Worm (Caenorhabditis elegans) whole organism, L4 larva: ENCODE data around the gene poml-4.

Experiments
- D1046.2 ChIP-seq: fragments of 200-800 bp; sonication (Bioruptor generic); IDR thresholded peaks from 2 replicates; pipeline ENCODE4 v1.3.6; 2022; ENCODE audit warnings: missing genetic modification characterization, missing compliant biosample characterization
- F44E2.7 ChIP-seq: fragments of 200-800 bp; sonication (Bioruptor generic); IDR thresholded peaks from 2 replicates; pipeline ENCODE4 v2.1.2; 2022; ENCODE audit warnings: missing genetic modification characterization, missing compliant biosample characterization
- F49E8.2 ChIP-seq: sonication (generic microtip); optimal IDR thresholded peaks from 2 replicates; lab custom pipeline; 2016; ENCODE audit warnings: missing compliant biosample characterization, mild to moderate bottlenecking, missing genetic modification characterization, borderline replicate concordance
- T26A8.4 ChIP-seq: fragments of 200-800 bp; sonication (Bioruptor generic); IDR thresholded peaks from 2 replicates; pipeline ENCODE4 v1.3.6; 2022; ENCODE audit warnings: missing genetic modification characterization, missing compliant biosample characterization
- Y48G9A.11 ChIP-seq: fragments of 200-800 bp; sonication (Bioruptor generic); IDR thresholded peaks from 2 replicates; pipeline ENCODE4 v1.3.6; 2022; ENCODE audit warnings: missing genetic modification reagents, missing genetic modification characterization, missing compliant biosample characterization
- Y75B8A.6 ChIP-seq: fragments of 200-800 bp; sonication (Bioruptor generic); IDR thresholded peaks from 2 replicates; pipeline ENCODE4 v1.3.6; 2022; ENCODE audit warnings: missing genetic modification reagents, missing genetic modification characterization, missing compliant biosample characterization
- ZK337.2 ChIP-seq: fragments of 200-800 bp; sonication (Bioruptor generic); IDR thresholded peaks from 2 replicates; pipeline ENCODE4 v1.3.6; 2022; ENCODE audit warnings: missing genetic modification reagents, missing genetic modification characterization, missing compliant biosample characterization
- aly-2 ChIP-seq: sonication (generic microtip); optimal IDR thresholded peaks from 2 replicates; lab custom pipeline; 2018; ENCODE audit warnings: missing biosample characterization, missing genetic modification characterization
- attf-4 ChIP-seq: sonication (generic microtip); optimal IDR thresholded peaks from 3 replicates; lab custom pipeline; 2017; ENCODE audit warnings: missing biosample characterization, missing genetic modification characterization
- ceh-44 ChIP-seq: fragments of 200-800 bp; sonication (Bioruptor generic); IDR thresholded peaks from 2 replicates; pipeline ENCODE4 v1.3.6; 2022; ENCODE audit warnings: missing genetic modification reagents, missing genetic modification characterization, missing compliant biosample characterization
- ceh-82 ChIP-seq: sonication (generic microtip); optimal IDR thresholded peaks from 2 replicates; lab custom pipeline; 2017; ENCODE audit warnings: missing biosample characterization, missing genetic modification characterization
- ces-1 ChIP-seq: fragments of 150-350 bp; sonication (generic microtip); optimal IDR thresholded peaks from 4 replicates; lab custom pipeline; 2014; ENCODE audit warnings: missing biosample characterization, missing genetic modification reagents, missing genetic modification characterization
- ctbp-1 ChIP-seq: fragments of 200-800 bp; sonication (Bioruptor generic); IDR thresholded peaks from 2 replicates; pipeline ENCODE4 v1.3.6; 2022; ENCODE audit warnings: missing genetic modification reagents, missing genetic modification characterization, missing compliant biosample characterization
- daf-16 ChIP-seq, 3 experiments: sonication (generic microtip); optimal IDR thresholded peaks; 2 replicates each; lab custom pipeline; 2016 to 2017; ENCODE audit warnings: missing genetic modification characterization in 3 of 3, missing genetic modification reagents in 3 of 3, mild to moderate bottlenecking in 2 of 3, missing compliant biosample characterization in 2 of 3, missing biosample characterization in 1 of 3, moderate library complexity in 1 of 3
- dmd-6 ChIP-seq: fragments of 200-800 bp; sonication (Bioruptor generic); IDR thresholded peaks from 2 replicates; pipeline ENCODE4 v1.3.6; 2022; ENCODE audit warnings: missing genetic modification reagents, missing genetic modification characterization, missing compliant biosample characterization
- dmd-8 ChIP-seq: fragments of 200-800 bp; sonication (Bioruptor generic); IDR thresholded peaks from 2 replicates; pipeline ENCODE4 v1.3.6; 2022; ENCODE audit warnings: missing genetic modification characterization, missing compliant biosample characterization
- egl-43 ChIP-seq: fragments of 200-800 bp; sonication (Bioruptor generic); IDR thresholded peaks from 2 replicates; pipeline ENCODE4 v1.3.6; 2022; ENCODE audit warnings: missing genetic modification reagents, missing genetic modification characterization, missing compliant biosample characterization
- lin-13 ChIP-seq: fragments of 150-350 bp; optimal IDR thresholded peaks from 2 replicates; lab custom pipeline; 2014; ENCODE audit warnings: missing biosample characterization, missing genetic modification reagents, missing genetic modification characterization
- lin-38 ChIP-seq: fragments of 200-800 bp; sonication (Bioruptor generic); IDR thresholded peaks from 2 replicates; pipeline ENCODE4 v1.3.6; 2022; ENCODE audit warnings: missing genetic modification reagents, missing genetic modification characterization, missing compliant biosample characterization
- lin-39 ChIP-seq: fragments of 150-350 bp; optimal IDR thresholded peaks from 2 replicates; lab custom pipeline; 2014; ENCODE audit warnings: missing biosample characterization, missing genetic modification reagents, missing genetic modification characterization
- lir-3 ChIP-seq: sonication (generic microtip); optimal IDR thresholded peaks from 2 replicates; lab custom pipeline; 2016; ENCODE audit warnings: mild to moderate bottlenecking, missing genetic modification characterization, missing compliant biosample characterization
- madf-5 ChIP-seq, 2 experiments: fragments of 200-800 bp; sonication (Bioruptor generic); IDR thresholded peaks; 2 replicates each; pipeline ENCODE4 v1.3.6; 2022; ENCODE audit warnings: missing compliant biosample characterization in 2 of 2, missing genetic modification characterization in 2 of 2
- madf-9 ChIP-seq: fragments of 200-800 bp; sonication (Bioruptor generic); conservative IDR thresholded peaks from 2 replicates; pipeline ENCODE4 v1.3.6; 2022; ENCODE audit warnings: missing genetic modification reagents, missing genetic modification characterization, missing compliant biosample characterization
- mdl-1 ChIP-seq, 2 experiments: fragments of 150-350 bp in 1 of 2; sonication (generic microtip) in 1 of 2; optimal IDR thresholded peaks; 2 replicates each; lab custom pipeline; 2014 to 2017; ENCODE audit warnings: missing biosample characterization in 2 of 2, missing genetic modification characterization in 2 of 2
- mep-1 ChIP-seq: fragments of 150-350 bp; sonication (generic microtip); optimal IDR thresholded peaks from 3 replicates; lab custom pipeline; 2014; ENCODE audit warnings: missing biosample characterization, missing genetic modification characterization
- mes-2 ChIP-seq: sonication (generic microtip); optimal IDR thresholded peaks from 2 replicates; lab custom pipeline; 2016; ENCODE audit warnings: missing genotype, mild to moderate bottlenecking, missing genetic modification characterization, missing compliant biosample characterization; ENCODE audit not compliant: poor library complexity, severe bottlenecking
- nhr-10 ChIP-seq: fragments of 150-350 bp; optimal IDR thresholded peaks from 2 replicates; lab custom pipeline; 2014; ENCODE audit warnings: missing biosample characterization, missing genetic modification characterization
- nhr-102 ChIP-seq: sonication (generic microtip); optimal IDR thresholded peaks from 2 replicates; lab custom pipeline; 2016; ENCODE audit warnings: mild to moderate bottlenecking, missing genetic modification characterization, moderate library complexity, missing compliant biosample characterization
- nhr-11 ChIP-seq: fragments of 150-350 bp; optimal IDR thresholded peaks from 2 replicates; lab custom pipeline; 2014; ENCODE audit warnings: missing biosample characterization, missing genetic modification characterization
- nhr-111 ChIP-seq: fragments of 200-800 bp; sonication (Bioruptor generic); optimal IDR thresholded peaks from 2 replicates; lab custom pipeline; 2018; ENCODE audit warnings: mild to moderate bottlenecking, missing genetic modification characterization, missing compliant biosample characterization
- nhr-237 ChIP-seq: sonication (generic microtip); optimal IDR thresholded peaks from 2 replicates; lab custom pipeline; 2017; ENCODE audit warnings: missing biosample characterization, missing genetic modification characterization
- nhr-41 ChIP-seq: fragments of 200-800 bp; sonication (Bioruptor generic); IDR thresholded peaks from 2 replicates; pipeline ENCODE4 v1.3.6; 2022; ENCODE audit warnings: missing genetic modification reagents, missing genetic modification characterization, missing compliant biosample characterization
- nhr-6 ChIP-seq: fragments of 150-350 bp; optimal IDR thresholded peaks from 2 replicates; lab custom pipeline; 2014; ENCODE audit warnings: missing biosample characterization, missing genetic modification characterization
- nhr-76 ChIP-seq: fragments of 150-350 bp; optimal IDR thresholded peaks from 2 replicates; lab custom pipeline; 2014; ENCODE audit warnings: missing biosample characterization, missing genetic modification characterization
- sdz-12 ChIP-seq: fragments of 200-800 bp; sonication (Bioruptor generic); optimal IDR thresholded peaks from 2 replicates; lab custom pipeline; 2018; ENCODE audit warnings: mild to moderate bottlenecking, missing genetic modification characterization, missing compliant biosample characterization
- skn-1 ChIP-seq: fragments of 150-350 bp; optimal IDR thresholded peaks from 2 replicates; lab custom pipeline; 2014; ENCODE audit warnings: missing biosample characterization, missing genetic modification characterization
- tra-1 ChIP-seq: fragments of 200-800 bp; sonication (Bioruptor generic); IDR thresholded peaks from 2 replicates; pipeline ENCODE4 v1.3.6; 2022; ENCODE audit warnings: missing genetic modification reagents, missing genetic modification characterization, missing compliant biosample characterization
- unc-39 ChIP-seq: sonication (generic microtip); optimal IDR thresholded peaks from 2 replicates; lab custom pipeline; 2017; ENCODE audit warnings: missing biosample characterization, missing genetic modification characterization
- zag-1 ChIP-seq: fragments of 150-350 bp; optimal IDR thresholded peaks from 2 replicates; lab custom pipeline; 2014; ENCODE audit warnings: missing biosample characterization, missing genetic modification characterization
- zfp-2 ChIP-seq: sonication (generic microtip); optimal IDR thresholded peaks from 2 replicates; lab custom pipeline; 2016; ENCODE audit warnings: mild to moderate bottlenecking, missing genetic modification characterization, missing compliant biosample characterization
- zfp-3 ChIP-seq: fragments of 200-800 bp; sonication (Bioruptor generic); conservative IDR thresholded peaks from 2 replicates; pipeline ENCODE4 v1.3.6; 2022; ENCODE audit warnings: missing genetic modification reagents, missing genetic modification characterization, missing compliant biosample characterization

The poml-4 gene

DNA sequence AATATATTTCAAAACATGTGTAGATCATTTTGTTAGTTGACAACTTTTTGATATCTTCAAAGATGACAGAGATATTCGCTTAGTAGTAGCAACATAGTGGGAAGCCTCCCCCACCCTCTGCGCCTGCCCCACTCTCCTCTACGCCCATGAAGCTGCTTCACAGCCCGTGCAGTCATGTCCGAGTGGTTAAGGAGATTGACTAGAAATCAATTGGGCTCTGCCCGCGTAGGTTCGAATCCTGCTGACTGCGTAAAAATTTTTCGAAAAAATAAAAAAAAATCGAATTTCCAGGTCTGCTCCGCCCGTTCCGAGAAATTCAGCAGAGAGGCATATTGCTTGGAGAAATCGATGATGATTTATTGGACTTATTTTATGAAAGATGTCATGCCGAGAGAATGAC lies 20.9 kb upstream of the poml-4 start (continued):
- peak in 1 of 2 experiments; percentile 45; a peak in 1 of 4 replicates for TF ChIP-seq madf-5 (GFP tag; IDR thresholded peaks at IDR 0.05; lab: Robert Waterston, UW)
- TF ChIP-seq Y48G9A.11 (GFP tag; lab: Robert Waterston, UW), result peak; percentile 65; the same call in 1 of the 2 replicates
- no peak for TF ChIP-seq lir-3 (tag; lab: Kevin White, UChicago)
- peak; percentile 43 for TF ChIP-seq dmd-6 (GFP tag; lab: Robert Waterston, UW)
- peak; percentile 80 for TF ChIP-seq mes-2
- peak; percentile 54 for TF ChIP-seq lin-13
- TF ChIP-seq nhr-102, result no peak
- peak; percentile 70; the same call in 1 of the 2 replicates for TF ChIP-seq D1046.2 (GFP tag; lab: Robert Waterston, UW)
- TF ChIP-seq nhr-11 (tag; lab: Kevin White, UChicago), result peak; percentile 15

DNA sequence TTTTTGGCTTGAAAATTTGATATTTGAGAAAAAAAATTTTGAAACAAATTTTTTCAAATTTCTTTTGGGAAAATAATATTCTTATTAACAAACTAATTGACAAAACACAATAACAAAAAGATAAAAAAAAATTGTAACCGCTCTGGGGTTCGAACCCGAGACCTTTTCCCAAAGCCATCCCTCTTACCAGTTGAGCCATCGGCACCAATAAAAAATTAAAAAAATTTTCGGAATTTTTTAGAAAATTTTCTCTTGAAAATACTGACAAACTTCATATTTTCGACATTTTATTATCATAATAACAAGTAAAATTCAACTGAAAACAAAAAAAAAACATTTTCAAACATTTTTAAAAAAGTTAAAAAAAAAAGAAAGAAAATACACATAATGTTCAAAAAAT lies 18.8 kb upstream of the poml-4 start:
- TF ChIP-seq lin-38 (GFP tag; lab: Robert Waterston, UW) (0 out of 2 replicates have a peak, but pooled peaks have one; percentile 15), nhr-76 (tag; lab: Kevin White, UChicago) (no peak)

DNA sequence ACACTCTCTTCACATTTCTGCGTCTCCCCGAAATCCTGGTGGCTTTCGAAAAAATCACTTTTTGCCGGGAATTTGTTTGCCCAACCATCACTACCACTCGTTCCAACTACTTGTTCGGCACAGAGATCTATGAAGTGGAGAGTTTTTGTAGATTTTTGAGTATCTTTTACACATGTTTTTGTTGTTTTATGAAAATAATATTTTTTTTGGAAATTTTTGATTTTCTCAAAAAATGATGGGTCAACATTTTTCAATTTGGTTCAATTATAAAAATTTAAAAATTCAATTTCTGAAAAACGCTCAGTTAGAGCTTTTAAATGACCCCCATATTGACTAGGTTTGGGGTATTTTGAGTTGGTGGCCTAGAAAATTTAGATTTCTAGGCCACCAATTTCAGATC lies 15.2 kb upstream of the poml-4 start, which contains the start of gene Y51H7BR.7:
TSS of gene Y51H7BR.7 (minus strand) at position 101 of the 400 bp plus-strand sequence.
- TF ChIP-seq lin-39 (tag; lab: Kevin White, UChicago), result no peak
- no peak for TF ChIP-seq ces-1 (GFP tag; lab: Kevin White, UChicago)
- no peak for TF ChIP-seq ceh-82 (tag; lab: Kevin White, UChicago)
- no peak for TF ChIP-seq D1046.2 (GFP tag; lab: Robert Waterston, UW)
- TF ChIP-seq nhr-111 (GFP tag; lab: Kevin White, UChicago), result no peak
- no peak for TF ChIP-seq mep-1 (tag; lab: Kevin White, UChicago)
- TF ChIP-seq zag-1 (tag; lab: Kevin White, UChicago), result no peak
- no peak for TF ChIP-seq sdz-12 (GFP tag; lab: Kevin White, UChicago)
- no peak for TF ChIP-seq ceh-44 (GFP tag; lab: Robert Waterston, UW)
- TF ChIP-seq T26A8.4, result no peak
- no peak for TF ChIP-seq attf-4
- no peak for TF ChIP-seq aly-2 (tag; lab: Kevin White, UChicago)
- TF ChIP-seq lin-13, result no peak
- no peak for TF ChIP-seq zfp-2 (tag; lab: Kevin White, UChicago)
- no peak for TF ChIP-seq Y75B8A.6 (GFP tag; lab: Robert Waterston, UW)
- no peak for TF ChIP-seq daf-16 (GFP tag; optimal IDR thresholded peaks at IDR 0.05; lab: Kevin White, UChicago)
- no peak for TF ChIP-seq daf-16 (tag; optimal IDR thresholded peaks at IDR 0.05; lab: Kevin White, UChicago)
- no peak for TF ChIP-seq F44E2.7 (GFP tag; lab: Robert Waterston, UW)
- no peak for TF ChIP-seq ctbp-1 (GFP tag; lab: Robert Waterston, UW)
- no peak for TF ChIP-seq madf-9 (GFP tag; lab: Robert Waterston, UW)

DNA sequence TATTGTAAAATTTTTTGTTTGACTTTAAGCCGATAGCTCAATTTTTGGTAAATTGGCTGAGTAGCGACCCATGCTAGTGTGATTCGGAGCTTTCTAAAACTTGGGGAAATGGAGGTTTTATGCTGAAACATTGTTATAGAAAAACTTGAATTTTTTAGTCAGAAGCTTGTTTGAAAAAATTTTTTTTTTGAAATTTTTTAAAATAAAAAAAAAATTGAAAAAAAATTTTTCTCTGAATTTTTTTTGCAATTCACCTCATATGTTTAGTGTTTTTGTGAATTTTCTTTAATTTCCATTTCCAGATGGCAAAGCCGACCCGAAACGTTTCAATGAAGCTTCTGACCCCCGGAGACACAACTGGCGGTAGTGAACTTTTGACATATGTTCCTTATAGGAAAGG lies 11.7 kb upstream of the poml-4 start, which contains the start of gene Y51H7BR.4:
TSS of gene Y51H7BR.4 (plus strand) at position 301 of the 400 bp plus-strand sequence.
- no peak for TF ChIP-seq nhr-10 (tag; lab: Kevin White, UChicago)

DNA sequence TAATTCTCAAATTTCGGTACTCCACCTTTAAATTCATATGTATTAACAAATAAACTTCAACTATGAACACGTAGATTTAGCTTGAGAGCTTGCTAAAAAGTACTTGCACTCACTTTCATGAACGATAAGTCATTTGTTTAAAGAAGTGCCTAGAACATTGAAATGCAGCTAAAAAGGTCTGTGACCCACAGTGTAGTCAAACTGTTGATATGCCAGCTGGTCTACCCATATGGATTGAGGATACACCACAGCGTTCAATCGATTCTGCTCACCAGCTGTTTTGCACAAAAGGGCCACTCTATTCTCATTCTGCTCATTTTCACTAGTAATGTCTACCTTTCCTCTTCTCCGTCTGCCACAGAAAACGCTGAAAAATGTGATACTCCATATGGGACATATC lies 4.8 kb upstream of the poml-4 start, which contains the start of gene fbxb-43:
TSS of gene fbxb-43 (plus strand) at position 301 of the 400 bp plus-strand sequence.
- TF ChIP-seq nhr-41 (GFP tag; lab: Robert Waterston, UW) (no peak), mep-1 (tag; lab: Kevin White, UChicago) (no peak), egl-43 (GFP tag; lab: Robert Waterston, UW) (no peak), ZK337.2 (GFP tag; lab: Robert Waterston, UW) (no peak), F49E8.2 (tag; lab: Kevin White, UChicago) (no peak), skn-1 (tag; lab: Kevin White, UChicago) (no peak), lin-38 (GFP tag; lab: Robert Waterston, UW) (no peak), dmd-8 (GFP tag; lab: Robert Waterston, UW) (no peak), nhr-6 (no peak), nhr-237 (tag; lab: Kevin White, UChicago) (no peak), zfp-3 (no peak), mdl-1 (tag; optimal IDR thresholded peaks at IDR 0.05; lab: Kevin White, UChicago) (no peak), nhr-10 (tag; lab: Kevin White, UChicago) (no peak), tra-1 (GFP tag; lab: Robert Waterston, UW) (no peak), unc-39 (tag; lab: Kevin White, UChicago) (no peak)
